Worm (Caenorhabditis elegans) whole organism, L3 larva: ENCODE results near the gene C16D2.1.

Source experiments
- ZK546.5 ChIP-seq: sonication (generic microtip); optimal IDR thresholded peaks from 2 replicates; lab custom pipeline; 2017; ENCODE audit warnings: missing biosample characterization, missing genetic modification characterization
- elt-2 ChIP-seq: sonication (generic microtip); optimal IDR thresholded peaks from 2 replicates; lab custom pipeline; 2016; ENCODE audit warnings: missing genetic modification reagents, mild to moderate bottlenecking, missing genetic modification characterization, missing compliant biosample characterization
- fkh-10 ChIP-seq: sonication (generic microtip); optimal IDR thresholded peaks from 2 replicates; lab custom pipeline; 2017; ENCODE audit warnings: missing biosample characterization, missing genetic modification reagents, missing genetic modification characterization
- lin-15B ChIP-seq: fragments of 150-350 bp; optimal IDR thresholded peaks from 2 replicates; lab custom pipeline; 2014; ENCODE audit warnings: missing biosample characterization, missing genetic modification characterization
- lin-39 ChIP-seq: fragments of 150-350 bp; optimal IDR thresholded peaks from 2 replicates; lab custom pipeline; 2018; ENCODE audit warnings: missing biosample characterization, missing genetic modification reagents, missing genetic modification characterization
- lsy-12 ChIP-seq: sonication (generic microtip); optimal IDR thresholded peaks from 2 replicates; lab custom pipeline; 2016; ENCODE audit warnings: mild to moderate bottlenecking, missing genetic modification characterization, missing compliant biosample characterization
- mdl-1 ChIP-seq: fragments of 150-350 bp; optimal IDR thresholded peaks from 2 replicates; lab custom pipeline; 2014; ENCODE audit warnings: missing biosample characterization, missing genetic modification characterization
- nfya-1 ChIP-seq: sonication (generic microtip); optimal IDR thresholded peaks from 2 replicates; lab custom pipeline; 2017; ENCODE audit warnings: missing genetic modification characterization, mild to moderate bottlenecking, missing compliant biosample characterization, antibody characterized with exemption, moderate library complexity; ENCODE audit not compliant: insufficient read depth
- nhr-12 ChIP-seq: fragments of 150-350 bp; optimal IDR thresholded peaks from 2 replicates; lab custom pipeline; 2014; ENCODE audit warnings: missing biosample characterization, missing genetic modification characterization
- nhr-76 ChIP-seq: fragments of 150-350 bp; sonication (generic microtip); optimal IDR thresholded peaks from 5 replicates; lab custom pipeline; 2014; ENCODE audit warnings: missing biosample characterization, missing genetic modification characterization
- pha-4 ChIP-seq: fragments of 150-350 bp; optimal IDR thresholded peaks from 2 replicates; lab custom pipeline; 2014; ENCODE audit warnings: missing biosample characterization, missing genetic modification reagents, missing genetic modification characterization
- pqm-1 ChIP-seq: fragments of 150-350 bp; optimal IDR thresholded peaks from 2 replicates; lab custom pipeline; 2017; ENCODE audit warnings: missing biosample characterization, missing genetic modification characterization, inconsistent platforms
- snpc-4 ChIP-seq: fragments of 150-350 bp; optimal IDR thresholded peaks from 2 replicates; lab custom pipeline; 2014; ENCODE audit warnings: missing biosample characterization, missing genetic modification characterization
- tbx-2 ChIP-seq: sonication (generic microtip); optimal IDR thresholded peaks from 2 replicates; lab custom pipeline; 2016; ENCODE audit warnings: mild to moderate bottlenecking, missing genetic modification characterization, missing compliant biosample characterization
- unc-62 ChIP-seq: fragments of 150-350 bp; sonication (generic microtip); optimal IDR thresholded peaks from 4 replicates; lab custom pipeline; 2014; ENCODE audit warnings: missing biosample characterization, missing genetic modification reagents, missing genetic modification characterization
- zag-1 ChIP-seq: fragments of 150-350 bp; optimal IDR thresholded peaks from 2 replicates; lab custom pipeline; 2014; ENCODE audit warnings: missing biosample characterization, missing genetic modification characterization

The C16D2.1 gene

ce11 chrII:9177080-9177479 lies 45.6 kb downstream of the C16D2.1 start, which contains the start of the genes sec-5 and pir-1 (continued):
- TF ChIP-seq nfya-1 (tag; lab: Kevin White, UChicago) (peak; percentile 45), zag-1 (tag; lab: Kevin White, UChicago) (no peak)

ce11 chrII:9178811-9179210 lies 47.3 kb downstream of the C16D2.1 start:
- TF ChIP-seq lin-39 (tag; lab: Kevin White, UChicago), result no peak
- TF ChIP-seq lin-15B (tag; lab: Kevin White, UChicago), result no peak
- no peak for TF ChIP-seq mdl-1 (tag; lab: Kevin White, UChicago)
- TF ChIP-seq fkh-10 (GFP tag; lab: Kevin White, UChicago), result no peak
- TF ChIP-seq lsy-12 (tag; lab: Kevin White, UChicago), result no peak
- TF ChIP-seq unc-62 (GFP tag; lab: Kevin White, UChicago), result no peak
- TF ChIP-seq ZK546.5, result no peak

DNA sequence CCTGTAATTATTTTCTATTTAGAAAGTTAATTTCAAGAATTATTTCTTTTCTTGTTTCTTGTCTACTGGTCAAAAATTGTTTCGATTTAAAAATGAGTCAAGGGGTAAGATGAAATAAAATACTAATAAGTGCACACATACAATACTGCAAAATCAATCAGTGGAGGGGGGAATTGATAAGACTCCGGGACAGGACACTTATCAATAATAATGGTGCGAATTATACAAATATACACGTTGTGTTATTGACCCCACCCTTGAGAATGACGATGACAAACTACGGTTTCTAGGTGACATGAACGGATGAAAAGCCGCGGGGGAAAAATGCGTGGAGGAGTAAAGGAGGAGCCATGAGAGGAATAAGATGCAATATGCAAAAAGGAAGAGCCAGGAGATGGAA lies 49.7 kb downstream of the C16D2.1 start:
- peak; percentile 48 for TF ChIP-seq pha-4 (tag; lab: Kevin White, UChicago)
- TF ChIP-seq snpc-4, result no peak
- TF ChIP-seq tbx-2 (tag; lab: Kevin White, UChicago), result no peak
- TF ChIP-seq nhr-76, result no peak
- peak; percentile 51 for TF ChIP-seq pqm-1 (tag; lab: Kevin White, UChicago)
- TF ChIP-seq nhr-12 (tag; lab: Kevin White, UChicago), result no peak
- peak; percentile 60 for TF ChIP-seq elt-2 (tag; lab: Kevin White, UChicago)
